Fruit fly (Drosophila melanogaster) whole organism, embryonic: ENCODE data around the gene CG42660.

Experiments used
- B-H2 ChIP-seq: fragments of 200-800 bp; sonication (Bioruptor generic); optimal IDR thresholded peaks from 2 replicates; lab custom pipeline; 2018; ENCODE audit warnings: missing biosample characterization, mild to moderate bottlenecking, missing genetic modification characterization
- Blimp-1 ChIP-seq: fragments of 200-800 bp; sonication (Bioruptor generic); optimal IDR thresholded peaks from 3 replicates; lab custom pipeline; 2018; ENCODE audit warnings: missing biosample characterization, missing genetic modification characterization, mild to moderate bottlenecking, moderate library complexity, missing genetic modification reagents
- CG1024 ChIP-seq: fragments of 200-800 bp; sonication (Bioruptor generic); IDR thresholded peaks from 2 replicates; pipeline ENCODE4 v1.3.6; 2022; ENCODE audit warnings: missing biosample characterization, missing genetic modification characterization
- CG10267 ChIP-seq: fragments of 200-800 bp; sonication (Bioruptor generic); optimal IDR thresholded peaks from 2 replicates; lab custom pipeline; 2018; ENCODE audit warnings: missing biosample characterization, mild to moderate bottlenecking, missing genetic modification characterization, moderate library complexity
- CG11093 ChIP-seq: fragments of 200-800 bp; sonication (Bioruptor generic); IDR thresholded peaks from 3 replicates; pipeline ENCODE4 v1.3.6; 2022; ENCODE audit warnings: missing biosample characterization, missing genetic modification characterization
- CG11695 ChIP-seq: fragments of 200-800 bp; sonication (Bioruptor generic); IDR thresholded peaks from 3 replicates; pipeline ENCODE4 v1.3.6; 2022; ENCODE audit warnings: missing biosample characterization, missing genetic modification characterization
- CG12769 ChIP-seq: fragments of 200-800 bp; sonication (Bioruptor generic); optimal IDR thresholded peaks from 2 replicates; lab custom pipeline; 2019; ENCODE audit warnings: missing biosample characterization, mild to moderate bottlenecking, missing genetic modification characterization, moderate library complexity
- CG14014 ChIP-seq: fragments of 200-800 bp; sonication (Bioruptor generic); IDR thresholded peaks from 2 replicates; pipeline ENCODE4 v1.3.6; 2022; ENCODE audit warnings: missing biosample characterization, missing genetic modification characterization
- CG14667 ChIP-seq: fragments of 200-800 bp; sonication (Bioruptor generic); IDR thresholded peaks from 2 replicates; pipeline ENCODE4 v1.3.6; 2022; ENCODE audit warnings: missing biosample characterization, missing genetic modification characterization
- CG16863 ChIP-seq: fragments of 200-800 bp; sonication (Bioruptor generic); optimal IDR thresholded peaks from 3 replicates; lab custom pipeline; 2016; ENCODE audit warnings: missing biosample characterization, missing genetic modification characterization
- CG17359 ChIP-seq: fragments of 200-800 bp; sonication (Bioruptor generic); optimal IDR thresholded peaks from 3 replicates; lab custom pipeline; 2018; ENCODE audit warnings: missing biosample characterization, mild to moderate bottlenecking, missing genetic modification characterization, moderate library complexity
- CG3407 ChIP-seq: fragments of 200-800 bp; sonication (Bioruptor generic); optimal IDR thresholded peaks from 2 replicates; lab custom pipeline; 2018; ENCODE audit warnings: missing biosample characterization, mild to moderate bottlenecking, missing genetic modification characterization
- CG6254 ChIP-seq: fragments of 200-800 bp; sonication (Bioruptor generic); optimal IDR thresholded peaks from 3 replicates; lab custom pipeline; 2017; ENCODE audit warnings: mild to moderate bottlenecking, missing biosample characterization, missing genetic modification reagents, missing genetic modification characterization
- CG7928 ChIP-seq: fragments of 200-800 bp; sonication (Bioruptor generic); optimal IDR thresholded peaks from 2 replicates; lab custom pipeline; 2017; ENCODE audit warnings: missing biosample characterization, mild to moderate bottlenecking, missing genetic modification characterization
- CG8478 ChIP-seq: fragments of >200 bp; optimal IDR thresholded peaks from 2 replicates; lab custom pipeline; 2018
- CG9932 ChIP-seq: fragments of 200-800 bp; sonication (Bioruptor generic); IDR thresholded peaks from 2 replicates; pipeline ENCODE4 v1.3.6; 2022; ENCODE audit warnings: missing biosample characterization, missing genetic modification characterization
- CrebB ChIP-seq: fragments of 200-800 bp; sonication (Bioruptor generic); optimal IDR thresholded peaks from 3 replicates; lab custom pipeline; 2018; ENCODE audit warnings: missing biosample characterization, mild to moderate bottlenecking, missing genetic modification characterization
- D19B ChIP-seq: fragments of 200-800 bp; sonication (Bioruptor generic); optimal IDR thresholded peaks from 2 replicates; lab custom pipeline; 2017; ENCODE audit warnings: missing biosample characterization, mild to moderate bottlenecking, missing genetic modification characterization
- ERR ChIP-seq: fragments of 200-800 bp; sonication (Bioruptor generic); optimal IDR thresholded peaks from 2 replicates; lab custom pipeline; 2016; ENCODE audit warnings: missing biosample characterization, missing genetic modification characterization
- Fer2 ChIP-seq: fragments of 200-800 bp; sonication (Bioruptor generic); optimal IDR thresholded peaks from 2 replicates; lab custom pipeline; 2018; ENCODE audit warnings: missing biosample characterization, mild to moderate bottlenecking, missing genetic modification characterization, moderate library complexity
- Jarid2 ChIP-seq: fragments of 200-800 bp; sonication (Bioruptor generic); optimal IDR thresholded peaks from 3 replicates; lab custom pipeline; 2017; ENCODE audit warnings: mild to moderate bottlenecking, missing biosample characterization, missing genetic modification reagents, missing genetic modification characterization
- Med ChIP-seq: fragments of 200-800 bp; sonication (Bioruptor generic); peaks from one replicate; lab custom pipeline; 2016; ENCODE audit warnings: missing biosample characterization, missing genetic modification characterization, mild to moderate bottlenecking, inconsistent platforms, moderate library complexity
- Opbp ChIP-seq: fragments of 200-800 bp; sonication (Bioruptor generic); IDR thresholded peaks from 3 replicates; pipeline ENCODE4 v1.3.6; 2022; ENCODE audit warnings: missing biosample characterization, missing genetic modification characterization; ENCODE audit not compliant: partially characterized antibody
- Optix ChIP-seq: fragments of 200-800 bp; sonication (Bioruptor generic); IDR thresholded peaks from 3 replicates; pipeline ENCODE4 v1.3.6; 2022; ENCODE audit warnings: missing biosample characterization, missing genetic modification characterization
- Ssrp ChIP-seq: fragments of 200-800 bp; sonication (Bioruptor generic); optimal IDR thresholded peaks from 2 replicates; lab custom pipeline; 2018; ENCODE audit warnings: missing biosample characterization, mild to moderate bottlenecking, missing genetic modification characterization, moderate library complexity
- YL-1 ChIP-seq: fragments of 200-800 bp; sonication (Bioruptor generic); optimal IDR thresholded peaks from 3 replicates; lab custom pipeline; 2017; ENCODE audit warnings: missing biosample characterization, mild to moderate bottlenecking, missing genetic modification characterization
- abd-A ChIP-seq: fragments of 200-800 bp; sonication (Bioruptor generic); optimal IDR thresholded peaks from 3 replicates; lab custom pipeline; 2019; ENCODE audit warnings: missing biosample characterization, mild to moderate bottlenecking, missing genetic modification characterization, moderate library complexity
- ara ChIP-seq: fragments of 200-800 bp; sonication (Bioruptor generic); IDR thresholded peaks from 2 replicates; pipeline ENCODE4 v1.3.6; 2022; ENCODE audit warnings: missing biosample characterization, missing genetic modification characterization
- caup ChIP-seq: fragments of 200-800 bp; sonication (Bioruptor generic); optimal IDR thresholded peaks from 3 replicates; lab custom pipeline; 2017; ENCODE audit warnings: missing biosample characterization, mild to moderate bottlenecking, missing genetic modification characterization, moderate library complexity; ENCODE audit not compliant: severe bottlenecking
- ci ChIP-seq: fragments of 200-800 bp; sonication (Bioruptor generic); IDR thresholded peaks from 3 replicates; pipeline ENCODE4 v1.3.6; 2022; ENCODE audit warnings: missing biosample characterization, missing genetic modification characterization
- crol ChIP-seq: fragments of 200-800 bp; sonication (Bioruptor generic); IDR thresholded peaks from 2 replicates; pipeline ENCODE4 v1.3.6; 2022; ENCODE audit warnings: missing biosample characterization, missing genetic modification characterization
- esg ChIP-seq: fragments of 200-800 bp; sonication (Bioruptor generic); conservative IDR thresholded peaks from 2 replicates; pipeline ENCODE4 v1.3.6; 2022; ENCODE audit warnings: missing biosample characterization, missing genetic modification characterization
- ewg ChIP-seq: fragments of 200-800 bp; sonication (Bioruptor generic); optimal IDR thresholded peaks from 3 replicates; lab custom pipeline; 2017; ENCODE audit warnings: mild to moderate bottlenecking, missing biosample characterization, missing genetic modification reagents, missing genetic modification characterization
- kah ChIP-seq: fragments of 200-800 bp; sonication (Bioruptor generic); optimal IDR thresholded peaks from 2 replicates; lab custom pipeline; 2018; ENCODE audit warnings: missing biosample characterization, mild to moderate bottlenecking, missing genetic modification characterization
- lab ChIP-seq: fragments of 200-800 bp; sonication (Bioruptor generic); optimal IDR thresholded peaks from 3 replicates; lab custom pipeline; 2017; ENCODE audit warnings: missing biosample characterization, missing genetic modification characterization, mild to moderate bottlenecking, moderate library complexity, missing genetic modification reagents
- lmd ChIP-seq: fragments of 200-800 bp; sonication (Bioruptor generic); IDR thresholded peaks from 2 replicates; pipeline ENCODE4 v1.3.6; 2022; ENCODE audit warnings: missing biosample characterization, missing genetic modification characterization
- nom ChIP-seq: fragments of 200-800 bp; sonication (Bioruptor generic); optimal IDR thresholded peaks from 2 replicates; lab custom pipeline; 2017; ENCODE audit warnings: missing biosample characterization, missing genetic modification characterization, mild to moderate bottlenecking, moderate library complexity, missing genetic modification reagents
- oc ChIP-seq: fragments of 200-800 bp; sonication (Bioruptor generic); optimal IDR thresholded peaks from 2 replicates; lab custom pipeline; 2018; ENCODE audit warnings: missing biosample characterization, mild to moderate bottlenecking, missing genetic modification characterization, moderate library complexity
- odd ChIP-seq: fragments of 200-800 bp; sonication (Bioruptor generic); optimal IDR thresholded peaks from 2 replicates; lab custom pipeline; 2017; ENCODE audit warnings: missing biosample characterization, mild to moderate bottlenecking, missing genetic modification characterization
- org-1 ChIP-seq: fragments of 200-800 bp; sonication (Bioruptor generic); optimal IDR thresholded peaks from 2 replicates; lab custom pipeline; 2017; ENCODE audit warnings: missing biosample characterization, missing genetic modification characterization
- pros ChIP-seq: fragments of 200-800 bp; sonication (Bioruptor generic); optimal IDR thresholded peaks from 3 replicates; lab custom pipeline; 2019; ENCODE audit warnings: missing biosample characterization, mild to moderate bottlenecking, missing genetic modification characterization, moderate library complexity
- slbo ChIP-seq: fragments of 200-800 bp; sonication (Bioruptor generic); IDR thresholded peaks from 2 replicates; pipeline ENCODE4 v1.3.6; 2022; ENCODE audit warnings: missing biosample characterization, missing genetic modification characterization
- zen2 ChIP-seq: fragments of 200-800 bp; sonication (Bioruptor generic); IDR thresholded peaks from 3 replicates; pipeline ENCODE4 v1.3.6; 2022; ENCODE audit warnings: missing biosample characterization, missing genetic modification characterization; ENCODE audit not compliant: partially characterized antibody

CG42660 gene

dm6 chr3L:7433325-7433827 is 31.9 kb upstream of the CG42660 start (continued):
- TF ChIP-seq Ssrp (tag; lab: Kevin White, UChicago): no peak
- TF ChIP-seq oc (tag; lab: Kevin White, UChicago): peak; percentile 21
- TF ChIP-seq CG16863: no peak
- TF ChIP-seq CG1024 (GFP tag; lab: Robert Waterston, UW): 0 out of 2 replicates have a peak, but pooled peaks have one; percentile 3
- TF ChIP-seq nom (GFP tag; lab: Kevin White, UChicago): peak; percentile 54
- no peak for TF ChIP-seq YL-1 (GFP tag; lab: Kevin White, UChicago)
- no peak for TF ChIP-seq ERR (GFP tag; lab: Kevin White, UChicago)
- TF ChIP-seq CG17359 (tag; lab: Kevin White, UChicago): peak; percentile 10
- TF ChIP-seq esg (GFP tag; lab: Robert Waterston, UW): peak; percentile 36; the same call in 1 of the 2 replicates
- TF ChIP-seq Fer2 (tag; lab: Kevin White, UChicago): no peak
- TF ChIP-seq, all 482 proteins: peak for 104

dm6 chr3L:7434198-7434597 is 31.1 kb upstream of the CG42660 start:
- TF ChIP-seq pros (GFP tag; lab: Kevin White, UChicago): no peak
- 0 out of 3 replicates have a peak, but pooled peaks have one; percentile 51 for TF ChIP-seq zen2 (GFP tag; lab: Robert Waterston, UW)
- peak; percentile 74 for TF ChIP-seq Med (GFP tag; lab: Kevin White, UChicago)
- TF ChIP-seq CG9932 (GFP tag; lab: Robert Waterston, UW): 0 out of 2 replicates have a peak, but pooled peaks have one; percentile 18
- peak; percentile 43; the same call in 1 of the 3 replicates for TF ChIP-seq ci (GFP tag; lab: Robert Waterston, UW)
- peak; percentile 4 for TF ChIP-seq CG12769 (tag; lab: Kevin White, UChicago)
- no peak for TF ChIP-seq CG7928 (GFP tag; lab: Kevin White, UChicago)
- peak; percentile 23 for TF ChIP-seq D19B (GFP tag; lab: Kevin White, UChicago)
- TF ChIP-seq CG8478 (lab: Kevin White, UChicago): peak; percentile 22
- TF ChIP-seq crol (GFP tag; lab: Robert Waterston, UW): peak; percentile 41; the same call in 1 of the 2 replicates
- TF ChIP-seq slbo: no peak
- TF ChIP-seq, all 482 proteins: peak for 8

dm6 chr3L:7434715-7435653 is 30.3 kb upstream of the CG42660 start, which contains the start of gene Rac2:
TSS of gene Rac2 (minus strand) at chr3L:7435190.
- TF ChIP-seq abd-A (tag; lab: Kevin White, UChicago): peak; percentile 58
- TF ChIP-seq CG10267 (tag; lab: Kevin White, UChicago): no peak
- peak; percentile 38 for TF ChIP-seq ewg
- 0 out of 3 replicates have a peak, but pooled peaks have one; percentile 19 for TF ChIP-seq Optix (GFP tag; lab: Robert Waterston, UW)
- TF ChIP-seq Blimp-1 (GFP tag; lab: Kevin White, UChicago): no peak
- TF ChIP-seq org-1 (GFP tag; lab: Kevin White, UChicago): no peak
- TF ChIP-seq lmd (GFP tag; lab: Robert Waterston, UW): 0 out of 2 replicates have a peak, but pooled peaks have one; percentile 10
- TF ChIP-seq CG6254 (GFP tag; lab: Kevin White, UChicago): peak; percentile 35
- no peak for TF ChIP-seq CG14667 (GFP tag; lab: Robert Waterston, UW)
- 0 out of 3 replicates have a peak, but pooled peaks have one; percentile 27 for TF ChIP-seq CG11695 (GFP tag; lab: Robert Waterston, UW)
- peak; percentile 53; the same call in 2 of the 3 replicates for TF ChIP-seq Opbp (GFP tag; lab: Robert Waterston, UW)
- TF ChIP-seq caup: peak; percentile 54
- peak; percentile 66 for TF ChIP-seq Jarid2 (GFP tag; lab: Kevin White, UChicago)
- TF ChIP-seq CG11093 (GFP tag; lab: Robert Waterston, UW): 0 out of 3 replicates have a peak, but pooled peaks have one; percentile 17
- TF ChIP-seq B-H2 (GFP tag; lab: Kevin White, UChicago): peak; percentile 9
- TF ChIP-seq ara (GFP tag; lab: Robert Waterston, UW): 0 out of 2 replicates have a peak, but pooled peaks have one; percentile 20
- TF ChIP-seq CrebB (tag; lab: Kevin White, UChicago): peak; percentile 11
- 0 out of 2 replicates have a peak, but pooled peaks have one; percentile 9 for TF ChIP-seq CG14014 (GFP tag; lab: Robert Waterston, UW)
- TF ChIP-seq kah (GFP tag; lab: Kevin White, UChicago): peak; percentile 23
- TF ChIP-seq pros (GFP tag; lab: Kevin White, UChicago): peak; percentile 58
- TF ChIP-seq lab (GFP tag; lab: Kevin White, UChicago): peak; percentile 49
- TF ChIP-seq odd (GFP tag; lab: Kevin White, UChicago): peak; percentile 22
- TF ChIP-seq CG3407: no peak
